Worm (Caenorhabditis elegans): Measurements from ENCODE around the gene mrps-11.

ce11 chrV:12503494-12503893, 9.1 kb upstream of the mrps-11 start, which contains the start of gene T28H10.1:
- TF ChIP-seq sdz-38 (tag; optimal IDR thresholded peaks at IDR 0.05) (no peak), nfya-1 (tag; optimal IDR thresholded peaks at IDR 0.05; ENCODE audit: borderline replicate concordance, insufficient read depth) (no peak)
